Worm (Caenorhabditis elegans) whole organism, L3 larva: ENCODE results near the gene lin-3.

Experiments
- aly-2 ChIP-seq: fragments of 150-350 bp; optimal IDR thresholded peaks from 2 replicates; lab custom pipeline; 2014; ENCODE audit warnings: missing biosample characterization, missing genetic modification characterization
- ama-1 ChIP-seq: fragments of 150-350 bp; optimal IDR thresholded peaks from 2 replicates; lab custom pipeline; 2018
- elt-3 ChIP-seq, 3 experiments: fragments of 150-350 bp in 1 of 3; sonication (generic microtip) in 2 of 3; optimal IDR thresholded peaks; 2 replicates in 2 of 3; 4 replicates in 1 of 3; lab custom pipeline; 2014 to 2017; ENCODE audit warnings: missing biosample characterization in 3 of 3, missing genetic modification characterization in 3 of 3
- fkh-2 ChIP-seq: fragments of 150-350 bp; optimal IDR thresholded peaks from 2 replicates; lab custom pipeline; 2014; ENCODE audit warnings: missing biosample characterization, missing genetic modification reagents, missing genetic modification characterization
- fos-1 ChIP-seq: fragments of 150-350 bp; optimal IDR thresholded peaks from 2 replicates; lab custom pipeline; 2014; ENCODE audit warnings: missing biosample characterization, missing genetic modification characterization
- jun-1 ChIP-seq: fragments of 150-350 bp; optimal IDR thresholded peaks from 2 replicates; lab custom pipeline; 2014; ENCODE audit warnings: missing biosample characterization, missing genetic modification reagents, missing genetic modification characterization
- lin-15B ChIP-seq: fragments of 150-350 bp; optimal IDR thresholded peaks from 2 replicates; lab custom pipeline; 2014; ENCODE audit warnings: missing biosample characterization, missing genetic modification characterization
- lin-39 ChIP-seq: fragments of 150-350 bp; optimal IDR thresholded peaks from 2 replicates; lab custom pipeline; 2018; ENCODE audit warnings: missing biosample characterization, missing genetic modification reagents, missing genetic modification characterization
- nhr-11 ChIP-seq: fragments of 150-350 bp; optimal IDR thresholded peaks from 2 replicates; lab custom pipeline; 2014; ENCODE audit warnings: missing biosample characterization, missing genetic modification characterization
- nhr-237 ChIP-seq: fragments of 150-350 bp; optimal IDR thresholded peaks from 2 replicates; lab custom pipeline; 2014; ENCODE audit warnings: missing biosample characterization, missing genetic modification characterization
- skn-1 ChIP-seq: fragments of 150-350 bp; optimal IDR thresholded peaks from 2 replicates; lab custom pipeline; 2014; ENCODE audit warnings: missing biosample characterization, missing genetic modification characterization
- snpc-4 ChIP-seq: fragments of 150-350 bp; optimal IDR thresholded peaks from 2 replicates; lab custom pipeline; 2014; ENCODE audit warnings: missing biosample characterization, missing genetic modification characterization

DNA sequence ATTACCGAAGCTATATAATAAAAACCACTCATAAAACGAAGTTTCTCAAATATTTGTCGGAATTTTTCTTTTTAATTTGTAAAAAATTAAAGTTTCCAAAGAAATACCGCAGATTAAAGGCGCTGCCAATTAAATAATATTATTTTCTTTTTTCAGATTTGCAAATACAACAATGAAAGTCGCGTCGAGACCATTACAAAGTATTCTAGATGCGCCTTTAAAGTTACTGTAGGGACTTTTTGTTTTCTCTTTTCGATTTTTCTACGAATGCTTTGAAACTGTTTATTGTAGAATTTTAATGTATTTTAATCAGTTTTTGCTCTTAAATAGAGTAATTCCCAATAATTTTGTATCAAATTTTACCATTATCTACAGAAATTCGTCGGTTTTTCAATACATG lies 15.9 kb upstream of the lin-3 start:
- TF ChIP-seq lin-39 (tag; lab: Kevin White, UChicago) (no peak), skn-1 (tag; lab: Kevin White, UChicago) (no peak), ama-1 (lab: Kevin White, UChicago) (no peak), nhr-237 (no peak), aly-2 (tag; lab: Kevin White, UChicago) (no peak), lin-15B (tag; lab: Kevin White, UChicago) (no peak), snpc-4 (tag; lab: Kevin White, UChicago) (no peak), elt-3 (tag; optimal IDR thresholded peaks at IDR 0.05; lab: Kevin White, UChicago) (no peak), fkh-2 (tag; lab: Kevin White, UChicago) (no peak), jun-1 (tag; lab: Kevin White, UChicago) (no peak), fos-1 (tag; lab: Kevin White, UChicago) (no peak), nhr-11 (tag; lab: Kevin White, UChicago) (no peak)
